Worm (Caenorhabditis elegans) whole organism, L2 larva: Measurements from ENCODE around the gene F20H11.4.
A peak's percentile ranks its signal among the peaks of the same experiment; 100 is the strongest.

ENCODE experiments used
- C34F6.9 ChIP-seq: fragments of 150-350 bp; optimal IDR thresholded peaks from 2 replicates; lab custom pipeline; 2014; ENCODE audit warnings: missing biosample characterization, missing genetic modification characterization
- F13H6.1 ChIP-seq: sonication (generic microtip); optimal IDR thresholded peaks from 2 replicates; lab custom pipeline; 2016; ENCODE audit warnings: missing genetic modification characterization, missing compliant biosample characterization
- R02D3.7 ChIP-seq: fragments of 150-350 bp; optimal IDR thresholded peaks from 2 replicates; lab custom pipeline; 2014; ENCODE audit warnings: missing biosample characterization, missing genetic modification characterization
- Y55F3AM.14 ChIP-seq: fragments of 200-800 bp; sonication (Bioruptor generic); optimal IDR thresholded peaks from 2 replicates; lab custom pipeline; 2018; ENCODE audit warnings: mild to moderate bottlenecking, missing genetic modification characterization, missing compliant biosample characterization
- ZK546.5 ChIP-seq: sonication (generic microtip); optimal IDR thresholded peaks from 2 replicates; lab custom pipeline; 2017; ENCODE audit warnings: missing biosample characterization, missing genetic modification characterization
- alr-1 ChIP-seq: fragments of 150-350 bp; optimal IDR thresholded peaks from 2 replicates; lab custom pipeline; 2014; ENCODE audit warnings: missing biosample characterization, missing genetic modification characterization
- aly-2 ChIP-seq: fragments of 150-350 bp; optimal IDR thresholded peaks from 2 replicates; lab custom pipeline; 2014; ENCODE audit warnings: missing biosample characterization, missing genetic modification characterization
- ama-1 ChIP-seq: fragments of 150-350 bp; optimal IDR thresholded peaks from 2 replicates; lab custom pipeline; 2018; ENCODE audit warnings: inconsistent platforms
- blmp-1 ChIP-seq: sonication (generic microtip); optimal IDR thresholded peaks from 2 replicates; lab custom pipeline; 2017; ENCODE audit warnings: missing genetic modification characterization, mild to moderate bottlenecking, missing compliant biosample characterization, antibody characterized with exemption, moderate library complexity; ENCODE audit not compliant: insufficient read depth
- ceh-16 ChIP-seq: fragments of 150-350 bp; optimal IDR thresholded peaks from 2 replicates; lab custom pipeline; 2014; ENCODE audit warnings: missing biosample characterization, missing genetic modification characterization
- ceh-82 ChIP-seq: fragments of 150-350 bp; optimal IDR thresholded peaks from 2 replicates; lab custom pipeline; 2014; ENCODE audit warnings: missing biosample characterization, missing genetic modification characterization
- crh-2 ChIP-seq: sonication (generic microtip); optimal IDR thresholded peaks from 2 replicates; lab custom pipeline; 2017; ENCODE audit warnings: missing biosample characterization, missing genetic modification characterization
- dmd-4 ChIP-seq: sonication (generic microtip); optimal IDR thresholded peaks from 2 replicates; lab custom pipeline; 2017; ENCODE audit warnings: missing biosample characterization, missing genetic modification characterization
- egl-27 ChIP-seq: sonication (generic microtip); optimal IDR thresholded peaks from 3 replicates; lab custom pipeline; 2017; ENCODE audit warnings: missing biosample characterization, missing genetic modification reagents, missing genetic modification characterization
- elt-1 ChIP-seq: fragments of 150-350 bp; optimal IDR thresholded peaks from 2 replicates; lab custom pipeline; 2014; ENCODE audit warnings: missing biosample characterization, missing genetic modification characterization
- elt-3 ChIP-seq: sonication (generic microtip); optimal IDR thresholded peaks from 2 replicates; lab custom pipeline; 2017; ENCODE audit warnings: missing biosample characterization, missing genetic modification characterization
- fos-1 ChIP-seq: fragments of 150-350 bp; optimal IDR thresholded peaks from 2 replicates; lab custom pipeline; 2014; ENCODE audit warnings: missing biosample characterization, missing genetic modification characterization
- gmeb-1 ChIP-seq: fragments of 150-350 bp; optimal IDR thresholded peaks from 2 replicates; lab custom pipeline; 2014; ENCODE audit warnings: missing biosample characterization, missing genetic modification characterization
- lin-11 ChIP-seq: fragments of 150-350 bp; sonication (generic microtip); optimal IDR thresholded peaks from 2 replicates; lab custom pipeline; 2014; ENCODE audit warnings: missing biosample characterization, missing genetic modification characterization, inconsistent platforms, mixed read lengths
- lin-13 ChIP-seq: fragments of 150-350 bp; optimal IDR thresholded peaks from 2 replicates; lab custom pipeline; 2014; ENCODE audit warnings: missing biosample characterization, missing genetic modification reagents, missing genetic modification characterization
- lin-39 ChIP-seq: fragments of 150-350 bp; optimal IDR thresholded peaks from 2 replicates; lab custom pipeline; 2014; ENCODE audit warnings: missing biosample characterization, missing genetic modification reagents, missing genetic modification characterization
- lsy-2 ChIP-seq, 2 experiments: fragments of 150-350 bp in 1 of 2; sonication (generic microtip) in 1 of 2; optimal IDR thresholded peaks; 2 replicates each; lab custom pipeline; 2014 to 2017; ENCODE audit warnings: missing biosample characterization in 2 of 2, missing genetic modification characterization in 2 of 2
- mab-5 ChIP-seq: fragments of 150-350 bp; optimal IDR thresholded peaks from 2 replicates; lab custom pipeline; 2014; ENCODE audit warnings: missing biosample characterization, missing genetic modification characterization
- mbf-1 ChIP-seq: sonication (generic microtip); optimal IDR thresholded peaks from 2 replicates; lab custom pipeline; 2017; ENCODE audit warnings: missing biosample characterization, missing genetic modification characterization
- mdl-1 ChIP-seq, 2 experiments: fragments of 150-350 bp in 1 of 2; sonication (generic microtip) in 1 of 2; optimal IDR thresholded peaks; 2 replicates each; lab custom pipeline; 2017; ENCODE audit warnings: missing biosample characterization in 2 of 2, missing genetic modification characterization in 2 of 2
- nhr-10 ChIP-seq: sonication (generic microtip); optimal IDR thresholded peaks from 2 replicates; lab custom pipeline; 2017; ENCODE audit warnings: missing biosample characterization, missing genetic modification characterization
- nhr-11 ChIP-seq: fragments of 150-350 bp; optimal IDR thresholded peaks from 2 replicates; lab custom pipeline; 2014; ENCODE audit warnings: missing biosample characterization, missing genetic modification characterization
- nhr-12 ChIP-seq: fragments of 150-350 bp; optimal IDR thresholded peaks from 2 replicates; lab custom pipeline; 2014; ENCODE audit warnings: missing biosample characterization, missing genetic modification characterization
- nhr-129 ChIP-seq: fragments of 150-350 bp; optimal IDR thresholded peaks from 2 replicates; lab custom pipeline; 2014; ENCODE audit warnings: missing biosample characterization, missing genetic modification characterization
- nhr-21 ChIP-seq: fragments of 150-350 bp; optimal IDR thresholded peaks from 2 replicates; lab custom pipeline; 2014; ENCODE audit warnings: missing biosample characterization, missing genetic modification characterization
- nhr-23 ChIP-seq: fragments of 150-350 bp; optimal IDR thresholded peaks from 2 replicates; lab custom pipeline; 2014; ENCODE audit warnings: missing biosample characterization, missing genetic modification reagents, missing genetic modification characterization
- nhr-237 ChIP-seq: fragments of 150-350 bp; optimal IDR thresholded peaks from 2 replicates; lab custom pipeline; 2014; ENCODE audit warnings: missing biosample characterization, missing genetic modification characterization
- nhr-25 ChIP-seq: fragments of 150-350 bp; sonication (generic microtip); optimal IDR thresholded peaks from 3 replicates; lab custom pipeline; 2014; ENCODE audit warnings: missing biosample characterization, missing genetic modification characterization
- nhr-6 ChIP-seq: fragments of 150-350 bp; optimal IDR thresholded peaks from 2 replicates; lab custom pipeline; 2014; ENCODE audit warnings: missing biosample characterization, missing genetic modification characterization
- nhr-77 ChIP-seq: fragments of 150-350 bp; optimal IDR thresholded peaks from 2 replicates; lab custom pipeline; 2014; ENCODE audit warnings: missing biosample characterization, missing genetic modification characterization
- peb-1 ChIP-seq: fragments of 150-350 bp; optimal IDR thresholded peaks from 2 replicates; lab custom pipeline; 2014; ENCODE audit warnings: missing biosample characterization, missing genetic modification characterization
- sem-4 ChIP-seq: fragments of 150-350 bp; optimal IDR thresholded peaks from 2 replicates; lab custom pipeline; 2014; ENCODE audit warnings: missing biosample characterization, missing genetic modification reagents, missing genetic modification characterization
- skn-1 ChIP-seq: sonication (generic microtip); optimal IDR thresholded peaks from 2 replicates; lab custom pipeline; 2017; ENCODE audit warnings: missing biosample characterization, missing genetic modification characterization
- sma-3 ChIP-seq: sonication (generic microtip); optimal IDR thresholded peaks from 2 replicates; lab custom pipeline; 2016; ENCODE audit warnings: missing genetic modification reagents, missing genetic modification characterization, missing compliant biosample characterization
- sma-9 ChIP-seq, 2 experiments: fragments of 150-350 bp in 1 of 2; sonication (generic microtip) in 1 of 2; optimal IDR thresholded peaks; 2 replicates each; lab custom pipeline; 2014 to 2016; ENCODE audit warnings: missing genetic modification characterization in 2 of 2, mild to moderate bottlenecking in 1 of 2, missing biosample characterization in 1 of 2, missing compliant biosample characterization in 1 of 2, missing genetic modification reagents in 1 of 2, moderate library complexity in 1 of 2
- snpc-4 ChIP-seq: fragments of 150-350 bp; optimal IDR thresholded peaks from 2 replicates; lab custom pipeline; 2014; ENCODE audit warnings: missing biosample characterization, missing genetic modification characterization
- unc-39 ChIP-seq: fragments of 150-350 bp; optimal IDR thresholded peaks from 2 replicates; lab custom pipeline; 2014; ENCODE audit warnings: missing biosample characterization, missing genetic modification characterization
- unc-55 ChIP-seq: fragments of 150-350 bp; sonication (generic microtip); optimal IDR thresholded peaks from 3 replicates; lab custom pipeline; 2014; ENCODE audit warnings: missing biosample characterization, missing genetic modification reagents, missing genetic modification characterization
- unc-62 ChIP-seq: fragments of 150-350 bp; optimal IDR thresholded peaks from 2 replicates; lab custom pipeline; 2014; ENCODE audit warnings: missing biosample characterization, missing genetic modification reagents, missing genetic modification characterization
- zag-1 ChIP-seq: fragments of 150-350 bp; optimal IDR thresholded peaks from 2 replicates; lab custom pipeline; 2014; ENCODE audit warnings: missing biosample characterization, missing genetic modification characterization
- ztf-1 ChIP-seq: fragments of 200-800 bp; sonication (Bioruptor generic); conservative IDR thresholded peaks from 2 replicates; pipeline ENCODE4 v1.3.6; 2022; ENCODE audit warnings: missing genetic modification characterization, missing compliant biosample characterization
- ztf-11 ChIP-seq: sonication (generic microtip); optimal IDR thresholded peaks from 2 replicates; lab custom pipeline; 2017; ENCODE audit warnings: missing biosample characterization, missing genetic modification characterization
- ztf-4 ChIP-seq: fragments of 150-350 bp; optimal IDR thresholded peaks from 2 replicates; lab custom pipeline; 2014; ENCODE audit warnings: missing biosample characterization, missing genetic modification characterization

F20H11.4 gene

ce11 chrIII:6615064-6615463, 6.6 kb downstream of the F20H11.4 start, which contains the start of gene cmtr-2:
Gene cmtr-2, plus strand, starts transcription at chrIII:6615414.
- no peak for TF ChIP-seq ztf-11
- no peak for TF ChIP-seq ceh-16 (tag; lab: Kevin White, UChicago)
- no peak for TF ChIP-seq nhr-12 (tag; lab: Kevin White, UChicago)
- TF ChIP-seq gmeb-1 (tag; lab: Kevin White, UChicago): peak; percentile 96
- TF ChIP-seq mbf-1: no peak
- TF ChIP-seq nhr-21 (tag; lab: Kevin White, UChicago): peak; percentile 7
- TF ChIP-seq unc-62 (GFP tag; lab: Kevin White, UChicago): no peak
- no peak for TF ChIP-seq ztf-4 (tag; lab: Kevin White, UChicago)
- no peak for TF ChIP-seq nhr-237 (tag; lab: Kevin White, UChicago)
- TF ChIP-seq peb-1 (tag; lab: Kevin White, UChicago): no peak
- peak; percentile 51 for TF ChIP-seq crh-2 (tag; lab: Kevin White, UChicago)
- TF ChIP-seq ceh-82 (tag; lab: Kevin White, UChicago): no peak
- TF ChIP-seq lin-13 (GFP tag; lab: Kevin White, UChicago): peak; percentile 38
- no peak for TF ChIP-seq Y55F3AM.14
- no peak for TF ChIP-seq elt-3 (tag; lab: Kevin White, UChicago)
- no peak for TF ChIP-seq ztf-1 (GFP tag; lab: Robert Waterston, UW)
- no peak for TF ChIP-seq lin-11
- no peak for TF ChIP-seq dmd-4 (tag; lab: Kevin White, UChicago)
- no peak for TF ChIP-seq mdl-1 (tag; optimal IDR thresholded peaks at IDR 0.05; lab: Kevin White, UChicago)
- TF ChIP-seq mab-5 (tag; lab: Kevin White, UChicago): peak; percentile 13
- peak; percentile 23 to 77 for TF ChIP-seq lsy-2 (tag; optimal IDR thresholded peaks at IDR 0.05; lab: Kevin White, UChicago)
- TF ChIP-seq aly-2 (tag; lab: Kevin White, UChicago): no peak
- TF ChIP-seq sma-3 (GFP tag; lab: Kevin White, UChicago): no peak
- peak; percentile 27 for TF ChIP-seq fos-1 (tag; lab: Kevin White, UChicago)
- no peak for TF ChIP-seq nhr-11 (tag; lab: Kevin White, UChicago)
- TF ChIP-seq sma-9 (GFP tag; optimal IDR thresholded peaks at IDR 0.05; lab: Kevin White, UChicago): peak; percentile 28
- no peak for TF ChIP-seq sma-9 (tag; optimal IDR thresholded peaks at IDR 0.05; lab: Kevin White, UChicago)
- TF ChIP-seq nhr-77 (tag; lab: Kevin White, UChicago): no peak
- no peak for TF ChIP-seq R02D3.7
- no peak for TF ChIP-seq nhr-25 (tag; lab: Kevin White, UChicago)
- TF ChIP-seq lin-39 (tag; lab: Kevin White, UChicago): no peak
- no peak for TF ChIP-seq elt-1 (tag; lab: Kevin White, UChicago)
- no peak for TF ChIP-seq unc-39 (tag; lab: Kevin White, UChicago)
- TF ChIP-seq nhr-23 (tag; lab: Kevin White, UChicago): no peak
- TF ChIP-seq ama-1 (lab: Kevin White, UChicago): no peak
- TF ChIP-seq F13H6.1 (tag; lab: Kevin White, UChicago): no peak
- TF ChIP-seq sem-4 (tag; lab: Kevin White, UChicago): no peak
- TF ChIP-seq ZK546.5 (tag; lab: Kevin White, UChicago): no peak
- peak; percentile 81 for TF ChIP-seq unc-55 (GFP tag; lab: Kevin White, UChicago)
- no peak for TF ChIP-seq skn-1 (tag; lab: Kevin White, UChicago)
- TF ChIP-seq nhr-129: peak; percentile 26
- no peak for TF ChIP-seq snpc-4 (tag; lab: Kevin White, UChicago)
- TF ChIP-seq zag-1 (tag; lab: Kevin White, UChicago): no peak
- no peak for TF ChIP-seq nhr-10
- no peak for TF ChIP-seq egl-27 (tag; lab: Kevin White, UChicago)
- TF ChIP-seq blmp-1 (tag; lab: Kevin White, UChicago): no peak
- no peak for TF ChIP-seq alr-1 (tag; lab: Kevin White, UChicago)
- TF ChIP-seq nhr-6 (tag; lab: Kevin White, UChicago): no peak
- peak; percentile 68 for TF ChIP-seq C34F6.9 (tag; lab: Kevin White, UChicago)
- TF ChIP-seq, all 48 proteins: peak for 11
